Fruit fly (Drosophila melanogaster) whole organism, embryonic: ENCODE measurements around the gene CG18508.

Experiments
- Aef1 ChIP-seq: fragments of 200-800 bp; sonication (Bioruptor generic); IDR thresholded peaks from 3 replicates; pipeline ENCODE4 v1.3.6; 2022; ENCODE audit warnings: missing biosample characterization, missing genetic modification characterization
- CG10209 ChIP-seq: fragments of 200-800 bp; sonication (Bioruptor generic); optimal IDR thresholded peaks from 3 replicates; lab custom pipeline; 2017; ENCODE audit warnings: missing biosample characterization, mild to moderate bottlenecking, missing genetic modification characterization, missing genetic modification reagents
- CG1024 ChIP-seq: fragments of 200-800 bp; sonication (Bioruptor generic); IDR thresholded peaks from 2 replicates; pipeline ENCODE4 v1.3.6; 2022; ENCODE audit warnings: missing biosample characterization, missing genetic modification characterization
- CG11085 ChIP-seq: fragments of 200-800 bp; sonication (Bioruptor generic); IDR thresholded peaks from 2 replicates; pipeline ENCODE4 v1.3.6; 2022; ENCODE audit warnings: missing biosample characterization, missing genetic modification characterization
- CG11456 ChIP-seq: fragments of 200-800 bp; sonication (Bioruptor generic); IDR thresholded peaks from 3 replicates; pipeline ENCODE4 v1.3.6; 2022; ENCODE audit warnings: missing biosample characterization, missing genetic modification characterization
- CG17912 ChIP-seq: fragments of 200-800 bp; sonication (Bioruptor generic); optimal IDR thresholded peaks from 2 replicates; lab custom pipeline; 2018; ENCODE audit warnings: missing biosample characterization, mild to moderate bottlenecking, missing genetic modification characterization
- CG18764 ChIP-seq: fragments of 200-800 bp; sonication (Bioruptor generic); optimal IDR thresholded peaks from 3 replicates; lab custom pipeline; 2016; ENCODE audit warnings: missing biosample characterization, missing genetic modification characterization
- CG3065 ChIP-seq: fragments of 200-800 bp; sonication (Bioruptor generic); optimal IDR thresholded peaks from 2 replicates; lab custom pipeline; 2016; ENCODE audit warnings: missing biosample characterization, missing genetic modification characterization
- CG31365 ChIP-seq: fragments of 200-800 bp; sonication (Bioruptor generic); optimal IDR thresholded peaks from 2 replicates; lab custom pipeline; 2018; ENCODE audit warnings: missing biosample characterization, mild to moderate bottlenecking, missing genetic modification characterization
- CG3163 ChIP-seq: fragments of 200-800 bp; sonication (Bioruptor generic); optimal IDR thresholded peaks from 3 replicates; lab custom pipeline; 2016; ENCODE audit warnings: missing biosample characterization, missing genetic modification characterization
- CG32532 ChIP-seq: fragments of 200-800 bp; sonication (Bioruptor generic); IDR thresholded peaks from 2 replicates; pipeline ENCODE4 v1.3.6; 2022; ENCODE audit warnings: missing biosample characterization, missing genetic modification characterization
- CG32767 ChIP-seq: fragments of 200-800 bp; sonication (Bioruptor generic); IDR thresholded peaks from 2 replicates; pipeline ENCODE4 v1.3.6; 2022; ENCODE audit warnings: missing biosample characterization, missing genetic modification characterization
- CG33213 ChIP-seq: fragments of 200-800 bp; sonication (Bioruptor generic); optimal IDR thresholded peaks from 3 replicates; lab custom pipeline; 2016; ENCODE audit warnings: missing biosample characterization, missing genetic modification characterization
- CG4360 ChIP-seq: fragments of 200-800 bp; sonication (Bioruptor generic); IDR thresholded peaks from 2 replicates; pipeline ENCODE4 v1.3.6; 2022; ENCODE audit warnings: missing biosample characterization, missing genetic modification characterization
- CG6254 ChIP-seq: fragments of 200-800 bp; sonication (Bioruptor generic); optimal IDR thresholded peaks from 3 replicates; lab custom pipeline; 2017; ENCODE audit warnings: mild to moderate bottlenecking, missing biosample characterization, missing genetic modification reagents, missing genetic modification characterization
- CG6689 ChIP-seq: fragments of 200-800 bp; sonication (Bioruptor generic); IDR thresholded peaks from 2 replicates; pipeline ENCODE4 v1.3.6; 2022; ENCODE audit warnings: missing biosample characterization, missing genetic modification characterization
- CG6813 ChIP-seq: fragments of 200-800 bp; sonication (Bioruptor generic); optimal IDR thresholded peaks from 2 replicates; lab custom pipeline; 2017; ENCODE audit warnings: missing biosample characterization, missing genetic modification characterization, mild to moderate bottlenecking, moderate library complexity, missing genetic modification reagents
- Chrac-16 ChIP-seq: fragments of 200-800 bp; sonication (Bioruptor generic); optimal IDR thresholded peaks from 3 replicates; lab custom pipeline; 2016; ENCODE audit warnings: missing biosample characterization, missing genetic modification characterization
- CkIIα-i1 ChIP-seq: fragments of 200-800 bp; sonication (Bioruptor generic); IDR thresholded peaks from 2 replicates; pipeline ENCODE4 v1.3.6; 2022; ENCODE audit warnings: missing biosample characterization, missing genetic modification characterization
- D19B ChIP-seq: fragments of 200-800 bp; sonication (Bioruptor generic); optimal IDR thresholded peaks from 2 replicates; lab custom pipeline; 2017; ENCODE audit warnings: missing biosample characterization, mild to moderate bottlenecking, missing genetic modification characterization
- Dek ChIP-seq: fragments of 200-800 bp; sonication (Bioruptor generic); optimal IDR thresholded peaks from 3 replicates; lab custom pipeline; 2019; ENCODE audit warnings: missing biosample characterization, mild to moderate bottlenecking, missing genetic modification characterization, moderate library complexity
- Doc2 ChIP-seq: fragments of 200-800 bp; sonication (Bioruptor generic); IDR thresholded peaks from 2 replicates; pipeline ENCODE4 v1.3.6; 2022; ENCODE audit warnings: missing biosample characterization, missing genetic modification characterization
- Gsc ChIP-seq: fragments of 200-800 bp; sonication (Bioruptor generic); IDR thresholded peaks from 2 replicates; pipeline ENCODE4 v1.3.6; 2022; ENCODE audit warnings: missing biosample characterization, missing genetic modification characterization
- Hmr ChIP-seq: fragments of 200-800 bp; sonication (Bioruptor generic); optimal IDR thresholded peaks from 3 replicates; lab custom pipeline; 2017; ENCODE audit warnings: mild to moderate bottlenecking, missing biosample characterization, missing genetic modification reagents, missing genetic modification characterization
- Hr39 ChIP-seq: fragments of >200 bp; optimal IDR thresholded peaks from 2 replicates; lab custom pipeline; 2017
- Hsf ChIP-seq: fragments of 200-800 bp; sonication (Bioruptor generic); optimal IDR thresholded peaks from 3 replicates; lab custom pipeline; 2016; ENCODE audit warnings: missing biosample characterization, missing genetic modification characterization
- Opbp ChIP-seq: fragments of 200-800 bp; sonication (Bioruptor generic); IDR thresholded peaks from 3 replicates; pipeline ENCODE4 v1.3.6; 2022; ENCODE audit warnings: missing biosample characterization, missing genetic modification characterization; ENCODE audit not compliant: partially characterized antibody
- Ptx1 ChIP-seq: fragments of 200-800 bp; sonication (Bioruptor generic); IDR thresholded peaks from 2 replicates; pipeline ENCODE4 v1.3.6; 2022; ENCODE audit warnings: missing biosample characterization, missing genetic modification characterization
- Rfx ChIP-seq: fragments of 200-800 bp; sonication (Bioruptor generic); IDR thresholded peaks from 2 replicates; pipeline ENCODE4 v1.3.6; 2022; ENCODE audit warnings: missing biosample characterization, missing genetic modification characterization
- Sry-β ChIP-seq: fragments of 200-800 bp; sonication (Bioruptor generic); optimal IDR thresholded peaks from 2 replicates; lab custom pipeline; 2018; ENCODE audit warnings: missing biosample characterization, mild to moderate bottlenecking, missing genetic modification characterization, moderate library complexity
- Trl ChIP-seq, 3 experiments: fragments of >200 bp in 2 of 3; fragments of 200-800 bp in 1 of 3; sonication (Bioruptor generic) in 1 of 3; optimal IDR thresholded peaks; 2 replicates in 1 of 3; 3 replicates in 2 of 3; lab custom pipeline; 2016 to 2017; ENCODE audit warnings: missing biosample characterization in 1 of 3, missing genetic modification characterization in 1 of 3
- Xrp1 ChIP-seq: fragments of 200-800 bp; sonication (Bioruptor generic); IDR thresholded peaks from 2 replicates; pipeline ENCODE4 v1.3.6; 2022; ENCODE audit warnings: missing biosample characterization, missing genetic modification characterization
- cad ChIP-seq: fragments of >200 bp; optimal IDR thresholded peaks from 2 replicates; lab custom pipeline; 2017; ENCODE audit warnings: missing biosample characterization, missing genetic modification characterization
- chif ChIP-seq, 2 experiments: fragments of 200-800 bp; sonication (Bioruptor generic); optimal IDR thresholded peaks; 3 replicates each; lab custom pipeline; 2016; ENCODE audit warnings: missing biosample characterization in 2 of 2, missing genetic modification characterization in 2 of 2
- chinmo ChIP-seq: fragments of 200-800 bp; sonication (Bioruptor generic); IDR thresholded peaks from 4 replicates; pipeline ENCODE4 v1.3.6; 2022; ENCODE audit warnings: missing biosample characterization, missing genetic modification characterization; ENCODE audit not compliant: partially characterized antibody
- ewg ChIP-seq: fragments of 200-800 bp; sonication (Bioruptor generic); optimal IDR thresholded peaks from 3 replicates; lab custom pipeline; 2017; ENCODE audit warnings: mild to moderate bottlenecking, missing biosample characterization, missing genetic modification reagents, missing genetic modification characterization
- eyg ChIP-seq: fragments of 200-800 bp; sonication (Bioruptor generic); optimal IDR thresholded peaks from 3 replicates; lab custom pipeline; 2016; ENCODE audit warnings: missing biosample characterization, missing genetic modification characterization
- gcm ChIP-seq: fragments of 200-800 bp; sonication (Bioruptor generic); optimal IDR thresholded peaks from 2 replicates; lab custom pipeline; 2019; ENCODE audit warnings: missing biosample characterization, mild to moderate bottlenecking, missing genetic modification characterization, moderate library complexity
- gfzf ChIP-seq: fragments of 200-800 bp; sonication (Bioruptor generic); optimal IDR thresholded peaks from 2 replicates; lab custom pipeline; 2016; ENCODE audit warnings: missing biosample characterization, mild to moderate bottlenecking, missing genetic modification characterization, moderate library complexity
- kah ChIP-seq: fragments of 200-800 bp; sonication (Bioruptor generic); optimal IDR thresholded peaks from 2 replicates; lab custom pipeline; 2018; ENCODE audit warnings: missing biosample characterization, mild to moderate bottlenecking, missing genetic modification characterization
- odd ChIP-seq: fragments of 200-800 bp; sonication (Bioruptor generic); optimal IDR thresholded peaks from 2 replicates; lab custom pipeline; 2017; ENCODE audit warnings: missing biosample characterization, mild to moderate bottlenecking, missing genetic modification characterization
- pb ChIP-seq: fragments of 200-800 bp; sonication (Bioruptor generic); optimal IDR thresholded peaks from 3 replicates; lab custom pipeline; 2016; ENCODE audit warnings: missing biosample characterization, missing genetic modification characterization
- pzg ChIP-seq: fragments of 200-800 bp; sonication (Bioruptor generic); optimal IDR thresholded peaks from 3 replicates; lab custom pipeline; 2018; ENCODE audit warnings: missing biosample characterization, mild to moderate bottlenecking, missing genetic modification characterization, moderate library complexity
- schlank ChIP-seq: fragments of 200-800 bp; sonication (Bioruptor generic); optimal IDR thresholded peaks from 2 replicates; lab custom pipeline; 2018; ENCODE audit warnings: missing biosample characterization, mild to moderate bottlenecking, missing genetic modification characterization
- sob ChIP-seq: fragments of 200-800 bp; sonication (Bioruptor generic); IDR thresholded peaks from 2 replicates; pipeline ENCODE4 v1.3.6; 2022; ENCODE audit warnings: missing biosample characterization, missing genetic modification characterization
- ssp ChIP-seq: fragments of 200-800 bp; sonication (Bioruptor generic); IDR thresholded peaks from 2 replicates; pipeline ENCODE4 v1.3.6; 2022; ENCODE audit warnings: missing biosample characterization, missing genetic modification characterization
- sug ChIP-seq: fragments of 200-800 bp; optimal IDR thresholded peaks from 2 replicates; lab custom pipeline; 2019; ENCODE audit warnings: missing biosample characterization, mild to moderate bottlenecking, missing genetic modification characterization, moderate library complexity
- ttk ChIP-seq: fragments of 200-800 bp; sonication (Bioruptor generic); IDR thresholded peaks from 2 replicates; pipeline ENCODE4 v2.1.2; 2022; ENCODE audit warnings: missing biosample characterization, missing genetic modification characterization
- twi ChIP-seq: fragments of 200-800 bp; optimal IDR thresholded peaks from 2 replicates; lab custom pipeline; 2019; ENCODE audit warnings: missing biosample characterization, mild to moderate bottlenecking, missing genetic modification characterization, moderate library complexity

CG18508 gene

DNA sequence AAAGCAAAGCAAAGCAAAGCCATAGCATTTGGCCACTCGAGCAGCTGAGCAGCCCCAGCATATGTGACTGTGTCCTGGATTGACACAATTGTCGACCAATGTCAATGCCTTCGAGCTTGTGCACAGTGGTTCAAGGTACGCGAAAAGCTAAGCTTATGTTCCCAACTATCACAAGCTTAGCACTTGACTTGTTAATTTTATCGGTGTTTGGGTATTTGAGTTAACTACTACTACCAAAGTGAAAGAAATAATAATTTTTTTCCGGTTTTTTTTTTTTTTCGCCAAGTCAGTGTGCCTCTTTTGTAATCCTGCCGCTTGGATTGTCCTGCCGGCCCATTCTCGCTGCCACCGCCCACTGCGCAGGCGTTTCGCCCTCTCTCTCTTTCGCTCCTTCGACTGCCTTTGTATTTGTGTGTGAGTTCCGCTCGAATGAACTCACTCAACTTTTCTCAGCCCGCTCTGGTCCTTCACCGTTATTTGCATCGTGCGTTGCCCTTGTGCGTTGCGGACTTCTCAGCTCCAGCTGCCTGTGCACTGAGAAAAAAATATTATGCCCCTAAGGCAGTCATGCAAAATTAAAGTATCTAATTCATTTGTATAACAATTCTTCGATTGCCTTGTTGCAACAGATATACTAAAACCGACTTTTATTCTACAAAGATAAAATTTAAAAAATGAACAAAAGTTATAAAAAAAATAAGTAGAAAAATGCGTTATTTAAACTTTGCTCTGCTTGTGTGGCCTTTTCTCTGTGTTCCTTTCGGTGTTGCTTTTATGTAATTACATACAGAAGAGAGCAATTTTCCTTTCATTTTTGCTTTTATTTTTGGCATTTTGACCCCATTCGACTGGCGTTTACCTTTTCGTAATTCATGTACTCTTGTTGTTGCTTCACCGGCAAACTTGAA is 33.2 kb upstream of the CG18508 start (continued):
- TF ChIP-seq ewg (peak; percentile 85), CG6254 (GFP tag; lab: Kevin White, UChicago) (peak; percentile 32), kah (peak; percentile 35), Doc2 (GFP tag; lab: Robert Waterston, UW) (no peak), Dek (tag; lab: Kevin White, UChicago) (peak; percentile 38), ttk (GFP tag; lab: Robert Waterston, UW) (peak; percentile 68), Trl (optimal IDR thresholded peaks at IDR 0.05; lab: Kevin White, UChicago) (peak in 1 of 2 experiments; percentile 3), Trl (GFP tag; optimal IDR thresholded peaks at IDR 0.05; lab: Kevin White, UChicago) (peak; percentile 81), gcm (no peak), Rfx (GFP tag; lab: Robert Waterston, UW) (peak; percentile 82), Xrp1 (GFP tag; lab: Robert Waterston, UW) (peak; percentile 78), cad (GFP tag; lab: Kevin White, UChicago) (no peak), Hmr (GFP tag; lab: Kevin White, UChicago) (peak; percentile 79), Chrac-16 (peak; percentile 43), pzg (GFP tag; lab: Kevin White, UChicago) (no peak), CkIIα-i1 (GFP tag; lab: Robert Waterston, UW) (peak; percentile 28; the same call in 1 of the 2 replicates), chinmo (0 out of 4 replicates have a peak, but pooled peaks have one; percentile 27), Hr39 (lab: Kevin White, UChicago) (no peak), pb (GFP tag; lab: Kevin White, UChicago) (peak; percentile 37), CG17912 (GFP tag; lab: Kevin White, UChicago) (no peak), CG11085 (GFP tag; lab: Robert Waterston, UW) (no peak), Opbp (no peak), CG4360 (GFP tag; lab: Robert Waterston, UW) (no peak), ssp (GFP tag; lab: Robert Waterston, UW) (no peak; the same call in none of the 2 replicates), twi (tag; lab: Kevin White, UChicago) (no peak), CG3065 (GFP tag; lab: Kevin White, UChicago) (no peak), schlank (tag; lab: Kevin White, UChicago) (peak; percentile 32), CG10209 (GFP tag; lab: Kevin White, UChicago) (peak; percentile 43), Gsc (GFP tag; lab: Robert Waterston, UW) (no peak), CG6813 (GFP tag; lab: Kevin White, UChicago) (peak; percentile 79), CG31365 (peak; percentile 8), sob (peak; percentile 76), CG18764 (peak; percentile 17), eyg (GFP tag; lab: Kevin White, UChicago) (peak; percentile 10), Aef1 (GFP tag; lab: Robert Waterston, UW) (peak; percentile 63), Sry-β (no peak), D19B (GFP tag; lab: Kevin White, UChicago) (peak; percentile 37), sug (tag; lab: Kevin White, UChicago) (no peak), CG33213 (GFP tag; lab: Kevin White, UChicago) (peak; percentile 28), CG32532 (peak; percentile 80), Hsf (GFP tag; lab: Kevin White, UChicago) (peak; percentile 57), Ptx1 (GFP tag; lab: Robert Waterston, UW) (peak; percentile 66), CG32767 (GFP tag; lab: Robert Waterston, UW) (no peak), CG1024 (GFP tag; lab: Robert Waterston, UW) (peak; percentile 45; the same call in 1 of the 2 replicates), odd (GFP tag; lab: Kevin White, UChicago) (peak; percentile 31), CG3163 (GFP tag; lab: Kevin White, UChicago) (peak; percentile 10), CG11456 (GFP tag; lab: Robert Waterston, UW) (peak; percentile 68; the same call in 2 of the 3 replicates), gfzf (GFP tag; lab: Kevin White, UChicago) (no peak), CG6689 (GFP tag; lab: Robert Waterston, UW) (peak; percentile 78), chif (GFP tag; optimal IDR thresholded peaks at IDR 0.05; lab: Kevin White, UChicago) (peak; percentile 16 to 50)
